Worm (Caenorhabditis elegans) whole organism, mixed stage, embryonic: ENCODE results near the gene F45D3.4.

ENCODE experiments used
- elt-3 ChIP-seq: fragments of 150-350 bp; optimal IDR thresholded peaks from 2 replicates; lab custom pipeline; 2014; ENCODE audit warnings: missing biosample characterization, missing genetic modification characterization
- lin-32 ChIP-seq: fragments of 200-800 bp; sonication (Bioruptor generic); optimal IDR thresholded peaks from 2 replicates; lab custom pipeline; 2018; ENCODE audit warnings: mild to moderate bottlenecking, missing genetic modification characterization, missing compliant biosample characterization
- lsy-2 ChIP-seq: fragments of 150-350 bp; optimal IDR thresholded peaks from 2 replicates; lab custom pipeline; 2014; ENCODE audit warnings: missing biosample characterization, missing genetic modification characterization
- nhr-2 ChIP-seq: fragments of 150-350 bp; optimal IDR thresholded peaks from 2 replicates; lab custom pipeline; 2014; ENCODE audit warnings: missing biosample characterization, missing genetic modification characterization
- tbx-8 ChIP-seq: fragments of 200-800 bp; sonication (Bioruptor generic); optimal IDR thresholded peaks from 2 replicates; lab custom pipeline; 2018; ENCODE audit warnings: mild to moderate bottlenecking, missing genetic modification characterization, moderate library complexity, missing compliant biosample characterization
- ztf-11 ChIP-seq: fragments of 150-350 bp; optimal IDR thresholded peaks from 2 replicates; lab custom pipeline; 2014; ENCODE audit warnings: missing biosample characterization, missing genetic modification characterization

DNA sequence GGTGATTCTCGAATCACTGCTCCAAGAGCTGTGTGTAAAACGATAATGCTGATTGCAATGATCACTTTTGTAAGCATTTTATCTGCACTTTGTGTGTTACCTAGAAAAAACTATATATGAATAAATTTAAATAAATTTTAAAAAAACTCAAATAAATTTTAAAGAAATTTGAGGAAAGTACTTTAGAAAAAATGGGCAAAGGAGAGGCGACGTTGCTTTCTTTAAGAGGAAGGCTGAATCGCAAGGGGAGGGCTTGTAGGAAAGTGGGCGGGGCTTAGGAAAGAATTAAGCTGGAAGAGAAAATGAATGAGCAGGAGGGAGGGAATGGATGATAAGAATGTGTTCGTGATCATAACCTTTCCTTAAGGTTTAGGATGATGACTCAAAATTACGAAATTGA lies 14.9 kb upstream of the F45D3.4 start, which contains the start of gene E02A10.4:
- TF ChIP-seq nhr-2 (no peak), lsy-2 (no peak), ztf-11 (tag; lab: Kevin White, UChicago) (no peak), tbx-8 (GFP tag; lab: Kevin White, UChicago) (no peak), lin-32 (GFP tag; lab: Kevin White, UChicago) (no peak), elt-3 (tag; lab: Kevin White, UChicago) (no peak)
